Fruit fly (Drosophila melanogaster) whole organism, embryonic: ENCODE data around the gene CG6216.

Experiments used
- Atf6 ChIP-seq: fragments of 200-800 bp; sonication (Bioruptor generic); IDR thresholded peaks from 2 replicates; pipeline ENCODE4 v1.3.6; 2022; ENCODE audit warnings: missing biosample characterization, missing genetic modification characterization
- CG10267 ChIP-seq: fragments of 200-800 bp; sonication (Bioruptor generic); optimal IDR thresholded peaks from 2 replicates; lab custom pipeline; 2018; ENCODE audit warnings: missing biosample characterization, mild to moderate bottlenecking, missing genetic modification characterization, moderate library complexity
- CG12391 ChIP-seq: fragments of 200-800 bp; sonication (Bioruptor generic); optimal IDR thresholded peaks from 3 replicates; lab custom pipeline; 2018; ENCODE audit warnings: missing biosample characterization, mild to moderate bottlenecking, missing genetic modification characterization, moderate library complexity
- CG14667 ChIP-seq: fragments of 200-800 bp; sonication (Bioruptor generic); IDR thresholded peaks from 2 replicates; pipeline ENCODE4 v1.3.6; 2022; ENCODE audit warnings: missing biosample characterization, missing genetic modification characterization
- CG14860 ChIP-seq: fragments of 200-800 bp; sonication (Bioruptor generic); IDR thresholded peaks from 3 replicates; pipeline ENCODE4 v1.3.6; 2022; ENCODE audit warnings: missing biosample characterization, missing genetic modification characterization; ENCODE audit not compliant: partially characterized antibody
- CG17802 ChIP-seq: fragments of 200-800 bp; sonication (Bioruptor generic); optimal IDR thresholded peaks from 2 replicates; lab custom pipeline; 2018; ENCODE audit warnings: missing biosample characterization, mild to moderate bottlenecking, missing genetic modification characterization, moderate library complexity
- CG18262 ChIP-seq: fragments of 200-800 bp; optimal IDR thresholded peaks from 3 replicates; lab custom pipeline; 2019; ENCODE audit warnings: missing biosample characterization, mild to moderate bottlenecking, missing genetic modification characterization, moderate library complexity
- CG2120 ChIP-seq: fragments of 200-800 bp; sonication (Bioruptor generic); optimal IDR thresholded peaks from 3 replicates; lab custom pipeline; 2016; ENCODE audit warnings: missing biosample characterization, missing genetic modification characterization
- CG32767 ChIP-seq: fragments of 200-800 bp; sonication (Bioruptor generic); IDR thresholded peaks from 2 replicates; pipeline ENCODE4 v1.3.6; 2022; ENCODE audit warnings: missing biosample characterization, missing genetic modification characterization
- CG34422 ChIP-seq: fragments of 200-800 bp; sonication (Bioruptor generic); IDR thresholded peaks from 3 replicates; pipeline ENCODE4 v1.3.6; 2022; ENCODE audit warnings: missing biosample characterization, missing genetic modification characterization
- CG4617 ChIP-seq: fragments of 200-800 bp; sonication (Bioruptor generic); optimal IDR thresholded peaks from 3 replicates; lab custom pipeline; 2016; ENCODE audit warnings: missing biosample characterization, missing genetic modification characterization, borderline replicate concordance
- CG6765 ChIP-seq: fragments of 200-800 bp; sonication (Bioruptor generic); optimal IDR thresholded peaks from 3 replicates; lab custom pipeline; 2017; ENCODE audit warnings: missing biosample characterization, mild to moderate bottlenecking, missing genetic modification characterization
- CG7786 ChIP-seq: fragments of 200-800 bp; sonication (Bioruptor generic); optimal IDR thresholded peaks from 2 replicates; lab custom pipeline; 2016; ENCODE audit warnings: missing biosample characterization, missing genetic modification characterization
- CG8944 ChIP-seq: fragments of 200-800 bp; sonication (Bioruptor generic); optimal IDR thresholded peaks from 3 replicates; lab custom pipeline; 2016; ENCODE audit warnings: missing biosample characterization, missing genetic modification characterization
- CG9797 ChIP-seq: fragments of 200-800 bp; sonication (Bioruptor generic); optimal IDR thresholded peaks from 3 replicates; lab custom pipeline; 2018; ENCODE audit warnings: missing biosample characterization, mild to moderate bottlenecking, missing genetic modification characterization
- CG9932 ChIP-seq: fragments of 200-800 bp; sonication (Bioruptor generic); IDR thresholded peaks from 2 replicates; pipeline ENCODE4 v1.3.6; 2022; ENCODE audit warnings: missing biosample characterization, missing genetic modification characterization
- CoRest ChIP-seq: fragments of 200-800 bp; sonication (Bioruptor generic); optimal IDR thresholded peaks from 3 replicates; lab custom pipeline; 2018; ENCODE audit warnings: missing biosample characterization, mild to moderate bottlenecking, missing genetic modification characterization, moderate library complexity
- Deaf1 ChIP-seq: fragments of 200-800 bp; optimal IDR thresholded peaks from 3 replicates; lab custom pipeline; 2019; ENCODE audit warnings: missing biosample characterization, mild to moderate bottlenecking, missing genetic modification characterization, moderate library complexity
- Dek ChIP-seq: fragments of 200-800 bp; sonication (Bioruptor generic); optimal IDR thresholded peaks from 3 replicates; lab custom pipeline; 2019; ENCODE audit warnings: missing biosample characterization, mild to moderate bottlenecking, missing genetic modification characterization, moderate library complexity
- Dfd ChIP-seq, 2 experiments: fragments of >200 bp; optimal IDR thresholded peaks; 2 replicates each; lab custom pipeline; 2017; ENCODE audit warnings: missing biosample characterization in 2 of 2, missing genetic modification characterization in 2 of 2
- Drgx ChIP-seq: fragments of 200-800 bp; sonication (Bioruptor generic); IDR thresholded peaks from 2 replicates; pipeline ENCODE4 v1.3.6; 2022; ENCODE audit warnings: missing biosample characterization, missing genetic modification characterization
- Gug ChIP-seq: fragments of 200-800 bp; sonication (Bioruptor generic); IDR thresholded peaks from 4 replicates; pipeline ENCODE4 v1.3.6; 2022; ENCODE audit warnings: missing biosample characterization, missing genetic modification characterization
- H15 ChIP-seq: fragments of 200-800 bp; sonication (Bioruptor generic); IDR thresholded peaks from 3 replicates; pipeline ENCODE4 v1.3.6; 2022; ENCODE audit warnings: missing biosample characterization, missing genetic modification characterization
- H2.0 ChIP-seq: fragments of 200-800 bp; sonication (Bioruptor generic); IDR thresholded peaks from 2 replicates; pipeline ENCODE4 v1.3.6; 2022; ENCODE audit warnings: missing biosample characterization, missing genetic modification characterization
- Hmr ChIP-seq: fragments of 200-800 bp; sonication (Bioruptor generic); optimal IDR thresholded peaks from 3 replicates; lab custom pipeline; 2017; ENCODE audit warnings: mild to moderate bottlenecking, missing biosample characterization, missing genetic modification reagents, missing genetic modification characterization
- MTF-1 ChIP-seq: fragments of 200-800 bp; sonication (Bioruptor generic); optimal IDR thresholded peaks from 2 replicates; lab custom pipeline; 2018; ENCODE audit warnings: missing biosample characterization, mild to moderate bottlenecking, missing genetic modification characterization, borderline replicate concordance
- Myb ChIP-seq: fragments of 200-800 bp; sonication (Bioruptor generic); optimal IDR thresholded peaks from 2 replicates; lab custom pipeline; 2016; ENCODE audit warnings: missing biosample characterization, missing genetic modification characterization
- Stat92E ChIP-seq, 3 experiments: fragments of >200 bp in 2 of 3; fragments of 200-800 bp in 1 of 3; sonication (Bioruptor generic) in 1 of 3; optimal IDR thresholded peaks; 2 replicates each; lab custom pipeline; 2017 to 2019; ENCODE audit warnings: missing biosample characterization in 3 of 3, missing genetic modification characterization in 3 of 3, mild to moderate bottlenecking in 1 of 3, moderate library complexity in 1 of 3
- ac ChIP-seq: fragments of 200-800 bp; sonication (Bioruptor generic); optimal IDR thresholded peaks from 3 replicates; lab custom pipeline; 2017; ENCODE audit warnings: missing biosample characterization, mild to moderate bottlenecking, missing genetic modification characterization
- bsh ChIP-seq, 2 experiments: fragments of 200-800 bp; sonication (Bioruptor generic); optimal IDR thresholded peaks; 2 replicates each; lab custom pipeline; 2017 to 2018; ENCODE audit warnings: mild to moderate bottlenecking in 2 of 2, missing biosample characterization in 2 of 2, missing genetic modification characterization in 2 of 2, moderate library complexity in 1 of 2
- cad ChIP-seq: fragments of >200 bp; optimal IDR thresholded peaks from 2 replicates; lab custom pipeline; 2017; ENCODE audit warnings: missing biosample characterization, missing genetic modification characterization
- cato ChIP-seq: fragments of 200-800 bp; sonication (Bioruptor generic); optimal IDR thresholded peaks from 2 replicates; lab custom pipeline; 2016; ENCODE audit warnings: missing biosample characterization, missing genetic modification characterization, borderline replicate concordance
- cg ChIP-seq: fragments of 200-800 bp; sonication (Bioruptor generic); optimal IDR thresholded peaks from 3 replicates; lab custom pipeline; 2019; ENCODE audit warnings: missing biosample characterization, mild to moderate bottlenecking, missing genetic modification characterization, moderate library complexity
- dm ChIP-seq: fragments of 200-800 bp; sonication (Bioruptor generic); optimal IDR thresholded peaks from 3 replicates; lab custom pipeline; 2016; ENCODE audit warnings: missing biosample characterization, missing genetic modification characterization
- ftz-f1 ChIP-seq: fragments of 200-800 bp; sonication (Bioruptor generic); optimal IDR thresholded peaks from 2 replicates; lab custom pipeline; 2016; ENCODE audit warnings: missing biosample characterization, missing genetic modification characterization
- gfzf ChIP-seq: fragments of 200-800 bp; sonication (Bioruptor generic); optimal IDR thresholded peaks from 2 replicates; lab custom pipeline; 2016; ENCODE audit warnings: missing biosample characterization, mild to moderate bottlenecking, missing genetic modification characterization, moderate library complexity
- jumu ChIP-seq: fragments of 200-800 bp; sonication (Bioruptor generic); optimal IDR thresholded peaks from 3 replicates; lab custom pipeline; 2016; ENCODE audit warnings: missing biosample characterization, missing genetic modification characterization
- lab ChIP-seq: fragments of 200-800 bp; sonication (Bioruptor generic); optimal IDR thresholded peaks from 3 replicates; lab custom pipeline; 2017; ENCODE audit warnings: missing biosample characterization, missing genetic modification characterization, mild to moderate bottlenecking, moderate library complexity, missing genetic modification reagents
- luna ChIP-seq: fragments of 200-800 bp; sonication (Bioruptor generic); optimal IDR thresholded peaks from 2 replicates; lab custom pipeline; 2016; ENCODE audit warnings: missing biosample characterization, missing genetic modification characterization
- maf-S ChIP-seq: fragments of 200-800 bp; sonication (Bioruptor generic); optimal IDR thresholded peaks from 2 replicates; lab custom pipeline; 2016; ENCODE audit warnings: missing biosample characterization, missing genetic modification characterization
- nom ChIP-seq: fragments of 200-800 bp; sonication (Bioruptor generic); optimal IDR thresholded peaks from 2 replicates; lab custom pipeline; 2017; ENCODE audit warnings: missing biosample characterization, missing genetic modification characterization, mild to moderate bottlenecking, moderate library complexity, missing genetic modification reagents
- pan ChIP-seq, 4 experiments: fragments of >200 bp in 3 of 4; fragments of 200-800 bp in 1 of 4; sonication (Bioruptor generic) in 1 of 4; optimal IDR thresholded peaks in 3 of 4; IDR thresholded peaks in 1 of 4; 2 replicates each; pipeline versions ENCODE4 v1.3.6 to Lab custom; 2017 to 2022; ENCODE audit warnings: missing biosample characterization in 2 of 4, missing genetic modification characterization in 2 of 4, mixed read lengths in 1 of 4
- pum ChIP-seq: fragments of 200-800 bp; sonication (Bioruptor generic); optimal IDR thresholded peaks from 2 replicates; lab custom pipeline; 2016; ENCODE audit warnings: missing biosample characterization, missing genetic modification characterization
- pzg ChIP-seq: fragments of 200-800 bp; sonication (Bioruptor generic); optimal IDR thresholded peaks from 3 replicates; lab custom pipeline; 2018; ENCODE audit warnings: missing biosample characterization, mild to moderate bottlenecking, missing genetic modification characterization, moderate library complexity
- ssp ChIP-seq: fragments of 200-800 bp; sonication (Bioruptor generic); IDR thresholded peaks from 2 replicates; pipeline ENCODE4 v1.3.6; 2022; ENCODE audit warnings: missing biosample characterization, missing genetic modification characterization
- tap ChIP-seq: fragments of 200-800 bp; optimal IDR thresholded peaks from 3 replicates; lab custom pipeline; 2019; ENCODE audit warnings: missing biosample characterization, mild to moderate bottlenecking, missing genetic modification characterization, moderate library complexity
- tup ChIP-seq: fragments of 200-800 bp; sonication (Bioruptor generic); optimal IDR thresholded peaks from 2 replicates; lab custom pipeline; 2016; ENCODE audit warnings: missing biosample characterization, mild to moderate bottlenecking, missing genetic modification characterization, moderate library complexity

The CG6216 gene

DNA sequence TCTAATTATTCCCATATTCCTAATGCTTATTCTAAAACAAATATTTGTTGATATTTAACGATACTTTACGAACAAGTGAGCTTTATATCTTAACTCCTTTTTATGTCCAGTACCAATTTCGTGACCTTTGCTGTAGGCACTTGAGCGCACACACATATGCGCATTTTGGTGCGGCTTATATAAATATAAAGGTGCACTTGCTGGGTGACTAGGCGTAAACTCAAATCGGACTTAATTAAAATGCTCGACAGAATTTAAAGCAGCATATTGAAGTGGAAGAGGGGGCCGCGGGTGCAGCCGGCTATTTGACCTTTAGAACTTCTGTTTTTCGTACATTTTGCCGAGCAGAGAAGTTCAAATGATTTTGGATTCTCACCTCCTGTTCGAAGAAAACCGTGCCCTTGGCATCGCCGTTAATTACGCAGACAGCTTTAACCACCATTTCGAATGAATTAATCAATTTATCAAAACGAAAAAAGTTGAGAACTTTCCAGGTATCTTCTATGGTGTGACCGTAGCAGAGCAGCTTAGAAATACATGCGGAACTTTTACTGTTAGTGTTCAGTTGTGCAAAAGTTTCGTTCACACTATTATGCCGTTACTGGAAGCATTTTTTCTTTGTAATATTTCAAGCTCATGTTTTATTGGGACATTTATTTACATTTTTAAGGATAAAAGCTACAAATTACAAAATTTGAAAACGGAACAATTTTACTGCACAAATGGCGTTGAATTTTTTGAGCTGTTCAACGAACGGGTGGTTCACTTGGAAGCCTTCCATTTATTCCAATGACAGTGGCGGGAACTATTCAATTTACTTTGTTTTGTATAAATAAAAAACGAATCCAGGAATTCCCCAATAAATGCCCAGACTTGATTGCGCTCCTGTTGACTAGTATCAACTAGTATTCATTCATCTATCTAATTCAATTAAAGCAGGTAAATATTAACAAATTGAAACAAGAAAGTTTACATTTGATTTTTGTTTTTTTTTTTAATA is 37.1 kb downstream of the CG6216 start, which contains the start of gene Sod1 (continued):
- TF ChIP-seq Hmr (GFP tag; lab: Kevin White, UChicago) (no peak), ssp (GFP tag; lab: Robert Waterston, UW) (peak; percentile 76), tup (GFP tag; lab: Kevin White, UChicago) (no peak), pzg (GFP tag; lab: Kevin White, UChicago) (peak; percentile 76), CG7786 (GFP tag; lab: Kevin White, UChicago) (no peak), dm (GFP tag; lab: Kevin White, UChicago) (peak; percentile 15), Myb (peak; percentile 56), CG12391 (tag; lab: Kevin White, UChicago) (peak; percentile 20), ac (GFP tag; lab: Kevin White, UChicago) (no peak), Dfd (GFP tag; optimal IDR thresholded peaks at IDR 0.05; lab: Kevin White, UChicago) (no peak), CG6765 (peak; percentile 21), luna (GFP tag; lab: Kevin White, UChicago) (no peak), CG9932 (GFP tag; lab: Robert Waterston, UW) (no peak), ftz-f1 (GFP tag; lab: Kevin White, UChicago) (peak; percentile 90), MTF-1 (GFP tag; lab: Kevin White, UChicago) (no peak), Atf6 (0 out of 2 replicates have a peak, but pooled peaks have one; percentile 8), CG9797 (GFP tag; lab: Kevin White, UChicago) (peak; percentile 61), H2.0 (GFP tag; lab: Robert Waterston, UW) (no peak), CG14860 (GFP tag; lab: Robert Waterston, UW) (no peak), CG34422 (GFP tag; lab: Robert Waterston, UW) (peak; percentile 83; the same call in 1 of the 3 replicates), Dek (peak; percentile 9), jumu (GFP tag; lab: Kevin White, UChicago) (no peak), gfzf (GFP tag; lab: Kevin White, UChicago) (peak; percentile 92), pum (no peak), lab (GFP tag; lab: Kevin White, UChicago) (no peak), nom (peak; percentile 98), cato (GFP tag; lab: Kevin White, UChicago) (no peak), CG17802 (tag; lab: Kevin White, UChicago) (peak; percentile 89), CG4617 (GFP tag; lab: Kevin White, UChicago) (peak; percentile 40), H15 (GFP tag; lab: Robert Waterston, UW) (no peak), tap (tag; lab: Kevin White, UChicago) (no peak), pan (optimal IDR thresholded peaks at IDR 0.05; lab: Kevin White, UChicago) (no peak), pan (GFP tag; optimal IDR thresholded peaks at IDR 0.05 in 1 of 2, IDR thresholded peaks at IDR 0.05 in 1 of 2) (no peak), Stat92E (GFP tag; optimal IDR thresholded peaks at IDR 0.05; lab: Kevin White, UChicago) (no peak), CG14667 (GFP tag; lab: Robert Waterston, UW) (no peak), CG8944 (GFP tag; lab: Kevin White, UChicago) (no peak), Drgx (0 out of 2 replicates have a peak, but pooled peaks have one; percentile 19), CG10267 (tag; lab: Kevin White, UChicago) (no peak), cg (GFP tag; lab: Kevin White, UChicago) (peak; percentile 30), Deaf1 (tag; lab: Kevin White, UChicago) (no peak), Gug (GFP tag; lab: Robert Waterston, UW) (no peak), CG32767 (GFP tag; lab: Robert Waterston, UW) (no peak), CG2120 (GFP tag; lab: Kevin White, UChicago) (peak; percentile 6), cad (no peak), maf-S (GFP tag; lab: Kevin White, UChicago) (peak; percentile 24), bsh (GFP tag; optimal IDR thresholded peaks at IDR 0.05; lab: Kevin White, UChicago) (peak; percentile 5 to 80), CG18262 (tag; lab: Kevin White, UChicago) (no peak), CoRest (peak; percentile 26)
